Worm (Caenorhabditis elegans) whole organism, young adult: ENCODE measurements around the gene C55C3.4.

Experiments
- B0019.2 ChIP-seq: fragments of 200-800 bp; sonication (Bioruptor generic); conservative IDR thresholded peaks from 2 replicates; pipeline ENCODE4 v1.3.6; 2022; ENCODE audit warnings: missing genetic modification reagents, missing genetic modification characterization, missing compliant biosample characterization
- B0336.3 ChIP-seq: fragments of 200-800 bp; sonication (Bioruptor generic); IDR thresholded peaks from 2 replicates; pipeline ENCODE4 v1.3.6; 2022; ENCODE audit warnings: missing genetic modification characterization, missing compliant biosample characterization
- C06A6.2 ChIP-seq: fragments of 200-800 bp; sonication (Bioruptor generic); conservative IDR thresholded peaks from 2 replicates; pipeline ENCODE4 v1.3.6; 2022; ENCODE audit warnings: missing genetic modification characterization, missing compliant biosample characterization
- F33H1.4 ChIP-seq: fragments of 200-800 bp; sonication (Bioruptor generic); IDR thresholded peaks from 2 replicates; pipeline ENCODE4 v1.3.6; 2022; ENCODE audit warnings: missing genetic modification reagents, missing genetic modification characterization, missing compliant biosample characterization
- F52B5.7 ChIP-seq: sonication (generic microtip); optimal IDR thresholded peaks from 2 replicates; lab custom pipeline; 2016; ENCODE audit warnings: mild to moderate bottlenecking, missing genetic modification characterization, missing compliant biosample characterization
- K11D2.4 ChIP-seq: fragments of 200-800 bp; sonication (Bioruptor generic); IDR thresholded peaks from 2 replicates; pipeline ENCODE4 v1.3.6; 2022; ENCODE audit warnings: missing genetic modification reagents, missing genetic modification characterization, missing compliant biosample characterization
- T07F8.4 ChIP-seq: sonication (generic microtip); optimal IDR thresholded peaks from 2 replicates; lab custom pipeline; 2016; ENCODE audit warnings: mild to moderate bottlenecking, missing genetic modification characterization, moderate library complexity, missing compliant biosample characterization
- Y53G8AR.9 ChIP-seq: fragments of 200-800 bp; sonication (Bioruptor generic); conservative IDR thresholded peaks from 2 replicates; pipeline ENCODE4 v1.3.6; 2022; ENCODE audit warnings: missing genetic modification reagents, missing genetic modification characterization, missing compliant biosample characterization
- atf-7 ChIP-seq: sonication (generic microtip); optimal IDR thresholded peaks from 2 replicates; lab custom pipeline; 2017; ENCODE audit warnings: mild to moderate bottlenecking, missing genetic modification characterization, missing compliant biosample characterization
- bed-2 ChIP-seq: fragments of 200-800 bp; sonication (Bioruptor generic); IDR thresholded peaks from 2 replicates; pipeline ENCODE4 v1.3.6; 2022; ENCODE audit warnings: missing genetic modification reagents, missing genetic modification characterization, missing compliant biosample characterization
- ceh-58 ChIP-seq: fragments of 200-800 bp; sonication (Bioruptor generic); IDR thresholded peaks from 2 replicates; pipeline ENCODE4 v1.3.6; 2022; ENCODE audit warnings: missing genetic modification characterization, missing compliant biosample characterization
- chd-7 ChIP-seq: sonication (generic microtip); optimal IDR thresholded peaks from 2 replicates; lab custom pipeline; 2016; ENCODE audit warnings: mild to moderate bottlenecking, missing genetic modification characterization, moderate library complexity, missing compliant biosample characterization
- dox-1 ChIP-seq: fragments of 200-800 bp; sonication (Bioruptor generic); IDR thresholded peaks from 2 replicates; pipeline ENCODE4 v1.3.6; 2022; ENCODE audit warnings: missing genetic modification reagents, missing genetic modification characterization, missing compliant biosample characterization
- ets-4 ChIP-seq: fragments of 200-800 bp; sonication (Bioruptor generic); optimal IDR thresholded peaks from 2 replicates; lab custom pipeline; 2018; ENCODE audit warnings: mild to moderate bottlenecking, missing genetic modification characterization, missing compliant biosample characterization
- hmg-1.2 ChIP-seq: fragments of 200-800 bp; sonication (Bioruptor generic); IDR thresholded peaks from 2 replicates; pipeline ENCODE4 v1.3.6; 2022; ENCODE audit warnings: missing genetic modification reagents, missing genetic modification characterization, missing compliant biosample characterization
- let-607 ChIP-seq, 2 experiments: fragments of 200-800 bp in 1 of 2; sonication (Bioruptor generic) in 1 of 2; sonication (generic microtip) in 1 of 2; optimal IDR thresholded peaks; 2 replicates each; lab custom pipeline; 2016 to 2018; ENCODE audit warnings: mild to moderate bottlenecking in 2 of 2, missing compliant biosample characterization in 2 of 2, missing genetic modification characterization in 2 of 2, moderate library complexity in 2 of 2, missing genotype in 1 of 2
- lin-54 ChIP-seq: fragments of 200-800 bp; sonication (Bioruptor generic); optimal IDR thresholded peaks from 2 replicates; lab custom pipeline; 2018; ENCODE audit warnings: mild to moderate bottlenecking, missing genetic modification characterization, missing compliant biosample characterization
- madf-6 ChIP-seq: fragments of 200-800 bp; sonication (Bioruptor generic); IDR thresholded peaks from 2 replicates; pipeline ENCODE4 v1.3.6; 2022; ENCODE audit warnings: missing genetic modification reagents, missing genetic modification characterization, missing compliant biosample characterization
- madf-8 ChIP-seq: fragments of 200-800 bp; sonication (Bioruptor generic); conservative IDR thresholded peaks from 2 replicates; pipeline ENCODE4 v1.3.6; 2022; ENCODE audit warnings: missing genetic modification reagents, missing genetic modification characterization, missing compliant biosample characterization
- nfyb-1 ChIP-seq: fragments of 200-800 bp; sonication (Bioruptor generic); IDR thresholded peaks from 2 replicates; pipeline ENCODE4 v1.3.6; 2022; ENCODE audit warnings: missing genetic modification reagents, missing genetic modification characterization, missing compliant biosample characterization
- nhr-80 ChIP-seq: sonication (generic microtip); optimal IDR thresholded peaks from 2 replicates; lab custom pipeline; 2016; ENCODE audit warnings: missing genetic modification characterization, missing compliant biosample characterization
- nhr-90 ChIP-seq: sonication (generic microtip); optimal IDR thresholded peaks from 2 replicates; lab custom pipeline; 2016; ENCODE audit warnings: missing genotype, mild to moderate bottlenecking, missing genetic modification characterization, missing compliant biosample characterization
- pbrm-1 ChIP-seq: fragments of 200-800 bp; sonication (Bioruptor generic); IDR thresholded peaks from 2 replicates; pipeline ENCODE4 v1.3.6; 2022; ENCODE audit warnings: missing genetic modification reagents, missing genetic modification characterization, missing compliant biosample characterization
- rcor-1 ChIP-seq: fragments of 200-800 bp; sonication (Bioruptor generic); IDR thresholded peaks from 2 replicates; pipeline ENCODE4 v1.3.6; 2022; ENCODE audit warnings: missing genetic modification reagents, missing genetic modification characterization, missing compliant biosample characterization
- snpc-1.1 ChIP-seq: sonication (generic microtip); optimal IDR thresholded peaks from 2 replicates; lab custom pipeline; 2017; ENCODE audit warnings: missing genetic modification characterization, mild to moderate bottlenecking, missing compliant biosample characterization, antibody characterized with exemption, moderate library complexity, missing genotype, missing genetic modification reagents; ENCODE audit not compliant: insufficient read depth
- snpc-1.3 ChIP-seq: sonication (generic microtip); optimal IDR thresholded peaks from 2 replicates; lab custom pipeline; 2017; ENCODE audit warnings: missing genetic modification characterization, mild to moderate bottlenecking, missing compliant biosample characterization, antibody characterized with exemption, moderate library complexity, missing genotype, missing genetic modification reagents; ENCODE audit not compliant: insufficient read depth
- tbp1 ChIP-seq: fragments of 200-800 bp; sonication (Bioruptor generic); optimal IDR thresholded peaks from 2 replicates; lab custom pipeline; 2018; ENCODE audit warnings: mild to moderate bottlenecking, missing genetic modification characterization, missing compliant biosample characterization
- tlf-1 ChIP-seq: fragments of 200-800 bp; sonication (Bioruptor generic); optimal IDR thresholded peaks from 2 replicates; lab custom pipeline; 2018; ENCODE audit warnings: mild to moderate bottlenecking, missing genetic modification characterization, missing compliant biosample characterization
- unc-62 ChIP-seq: fragments of 150-350 bp; optimal IDR thresholded peaks from 2 replicates; lab custom pipeline; 2014; ENCODE audit warnings: missing biosample characterization, missing genetic modification reagents, missing genetic modification characterization
- ztf-18 ChIP-seq: sonication (generic microtip); optimal IDR thresholded peaks from 2 replicates; lab custom pipeline; 2016; ENCODE audit warnings: missing genotype, mild to moderate bottlenecking, missing genetic modification characterization, missing compliant biosample characterization
- ztf-22 ChIP-seq: fragments of 200-800 bp; sonication (Bioruptor generic); optimal IDR thresholded peaks from 2 replicates; lab custom pipeline; 2018; ENCODE audit warnings: mild to moderate bottlenecking, missing genetic modification characterization, moderate library complexity, missing compliant biosample characterization
- ztf-25 ChIP-seq: fragments of 200-800 bp; sonication (Bioruptor generic); IDR thresholded peaks from 2 replicates; pipeline ENCODE4 v1.3.6; 2022; ENCODE audit warnings: missing genetic modification reagents, missing genetic modification characterization, missing compliant biosample characterization
- ztf-3 ChIP-seq: fragments of 200-800 bp; sonication (Bioruptor generic); optimal IDR thresholded peaks from 2 replicates; lab custom pipeline; 2018; ENCODE audit warnings: mild to moderate bottlenecking, missing genetic modification characterization, missing compliant biosample characterization

The C55C3.4 gene

DNA sequence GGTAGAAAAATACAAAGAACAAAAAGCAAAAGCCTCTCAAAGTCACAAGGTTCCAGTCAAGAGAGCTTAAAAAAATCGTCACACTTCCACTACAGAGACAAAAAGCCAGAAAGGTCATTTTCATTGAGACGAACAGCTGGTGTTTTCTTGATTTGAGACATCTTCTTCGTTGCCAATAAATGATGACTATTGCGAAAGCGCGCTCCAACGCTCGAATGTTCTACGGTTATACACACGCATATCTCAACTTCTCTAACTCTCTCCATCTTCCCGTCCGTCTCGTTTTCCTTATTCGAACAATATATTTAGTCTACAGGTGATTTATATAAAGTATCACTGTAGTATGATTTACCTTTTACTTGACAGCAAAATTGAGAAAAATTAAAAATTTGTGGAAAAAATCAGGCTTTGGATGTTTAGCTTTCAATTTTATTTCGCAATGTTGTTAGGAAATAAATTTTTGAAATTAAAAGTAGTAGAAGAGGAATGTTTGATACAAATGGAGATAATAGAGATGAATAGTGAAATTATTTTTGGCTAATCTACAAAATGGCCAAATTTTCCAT lies 12.5 kb downstream of the C55C3.4 start (continued):
- TF ChIP-seq atf-7 (tag; lab: Kevin White, UChicago) (peak; percentile 11), snpc-1.3 (tag; lab: Kevin White, UChicago) (no peak), unc-62 (GFP tag; lab: Kevin White, UChicago) (no peak), B0019.2 (no peak), pbrm-1 (GFP tag; lab: Robert Waterston, UW) (0 out of 2 replicates have a peak, but pooled peaks have one; percentile 30), madf-8 (GFP tag; lab: Robert Waterston, UW) (no peak), hmg-1.2 (peak; percentile 50; the same call in 1 of the 2 replicates), K11D2.4 (GFP tag; lab: Robert Waterston, UW) (0 out of 2 replicates have a peak, but pooled peaks have one; percentile 29), snpc-1.1 (tag; lab: Kevin White, UChicago) (no peak), tlf-1 (GFP tag; lab: Kevin White, UChicago) (no peak)

DNA sequence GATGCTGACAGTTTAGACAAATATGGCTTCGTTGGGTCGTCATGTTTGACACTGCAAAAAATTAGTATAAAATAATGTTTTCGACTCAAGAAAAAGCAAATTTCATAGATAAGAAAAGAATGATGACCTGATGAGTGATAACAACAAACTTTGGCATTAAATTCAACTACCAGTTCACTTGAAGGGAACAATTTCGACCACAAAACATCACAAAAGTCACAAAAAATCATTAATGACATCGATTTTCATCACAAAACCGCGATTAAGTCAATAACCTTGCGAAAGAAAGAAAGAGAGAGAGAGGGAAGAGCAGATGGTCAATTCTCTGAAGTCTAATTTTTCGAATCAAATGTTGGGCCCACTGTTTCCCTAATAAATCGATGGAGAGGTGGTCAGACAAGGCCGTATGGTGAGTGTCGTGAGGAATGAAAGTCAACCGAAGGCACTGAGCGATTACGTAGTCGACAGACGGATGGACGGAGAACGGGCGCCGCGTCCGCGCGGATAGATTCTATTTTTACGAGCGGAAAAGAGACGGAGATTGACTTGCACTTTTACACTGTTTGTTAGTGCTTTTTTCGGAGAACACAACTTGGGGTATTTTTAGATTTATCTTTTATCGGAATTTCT lies 13.5 kb downstream of the C55C3.4 start, which contains the start of gene bec-1:
Gene bec-1 (minus strand): TSS at position 51 of the 630 bp plus-strand sequence.
- no peak for TF ChIP-seq F33H1.4 (GFP tag; lab: Robert Waterston, UW)
- TF ChIP-seq Y53G8AR.9 (GFP tag; lab: Robert Waterston, UW) = peak; percentile 57; the same call in 1 of the 2 replicates
- peak; percentile 28 for TF ChIP-seq ets-4 (GFP tag; lab: Kevin White, UChicago)
- TF ChIP-seq B0336.3 (GFP tag; lab: Robert Waterston, UW) = peak; percentile 57; the same call in 1 of the 2 replicates
- TF ChIP-seq nhr-80 = peak; percentile 12
- peak; percentile 37; the same call in 1 of the 2 replicates for TF ChIP-seq madf-6 (GFP tag; lab: Robert Waterston, UW)
- TF ChIP-seq nhr-90 (tag; lab: Kevin White, UChicago) = peak; percentile 14
- TF ChIP-seq pbrm-1 (GFP tag; lab: Robert Waterston, UW) = 0 out of 2 replicates have a peak, but pooled peaks have one; percentile 29
- no peak for TF ChIP-seq bed-2 (GFP tag; lab: Robert Waterston, UW)
- TF ChIP-seq T07F8.4 (tag; lab: Kevin White, UChicago) = no peak
- no peak for TF ChIP-seq ceh-58 (GFP tag; lab: Robert Waterston, UW)
- peak; percentile 7 for TF ChIP-seq F52B5.7 (tag; lab: Kevin White, UChicago)
- no peak for TF ChIP-seq tbp1 (GFP tag; lab: Kevin White, UChicago)
- TF ChIP-seq let-607 (tag; optimal IDR thresholded peaks at IDR 0.05; lab: Kevin White, UChicago) = peak in 1 of 2 experiments; percentile 20
- TF ChIP-seq nfyb-1 (GFP tag; lab: Robert Waterston, UW) = peak; percentile 62
- no peak for TF ChIP-seq snpc-1.1 (tag; lab: Kevin White, UChicago)
- TF ChIP-seq dox-1 (GFP tag; lab: Robert Waterston, UW) = peak; percentile 25; the same call in 1 of the 2 replicates

ce11 chrIV:5662886-5663285 lies 15.1 kb downstream of the C55C3.4 start:
- TF ChIP-seq ztf-22 (no peak), lin-54 (GFP tag; lab: Kevin White, UChicago) (no peak), chd-7 (tag; lab: Kevin White, UChicago) (no peak), C06A6.2 (GFP tag; lab: Robert Waterston, UW) (0 out of 2 replicates have a peak, but pooled peaks have one; percentile 15), rcor-1 (GFP tag; lab: Robert Waterston, UW) (no peak), ztf-18 (tag; lab: Kevin White, UChicago) (no peak)

ce11 chrIV:5662073-5662472 lies 15.9 kb downstream of the C55C3.4 start:
- TF ChIP-seq ztf-3 (no peak), hmg-1.2 (0 out of 2 replicates have a peak, but pooled peaks have one; percentile 14), ztf-25 (GFP tag; lab: Robert Waterston, UW) (no peak), madf-6 (GFP tag; lab: Robert Waterston, UW) (no peak)
